Worm (Caenorhabditis elegans) whole organism, L2 larva: ENCODE measurements around the gene M01A8.1.

Source experiments
- C34F6.9 ChIP-seq: fragments of 150-350 bp; optimal IDR thresholded peaks from 2 replicates; lab custom pipeline; 2014; ENCODE audit warnings: missing biosample characterization, missing genetic modification characterization
- F13H6.1 ChIP-seq: sonication (generic microtip); optimal IDR thresholded peaks from 2 replicates; lab custom pipeline; 2016; ENCODE audit warnings: missing genetic modification characterization, missing compliant biosample characterization
- R02D3.7 ChIP-seq: fragments of 150-350 bp; optimal IDR thresholded peaks from 2 replicates; lab custom pipeline; 2014; ENCODE audit warnings: missing biosample characterization, missing genetic modification characterization
- Y55F3AM.14 ChIP-seq: fragments of 200-800 bp; sonication (Bioruptor generic); optimal IDR thresholded peaks from 2 replicates; lab custom pipeline; 2018; ENCODE audit warnings: mild to moderate bottlenecking, missing genetic modification characterization, missing compliant biosample characterization
- alr-1 ChIP-seq: fragments of 150-350 bp; optimal IDR thresholded peaks from 2 replicates; lab custom pipeline; 2014; ENCODE audit warnings: missing biosample characterization, missing genetic modification characterization
- ama-1 ChIP-seq: fragments of 150-350 bp; optimal IDR thresholded peaks from 2 replicates; lab custom pipeline; 2018; ENCODE audit warnings: inconsistent platforms
- blmp-1 ChIP-seq: sonication (generic microtip); optimal IDR thresholded peaks from 2 replicates; lab custom pipeline; 2017; ENCODE audit warnings: missing genetic modification characterization, mild to moderate bottlenecking, missing compliant biosample characterization, antibody characterized with exemption, moderate library complexity; ENCODE audit not compliant: insufficient read depth
- ceh-16 ChIP-seq: fragments of 150-350 bp; optimal IDR thresholded peaks from 2 replicates; lab custom pipeline; 2014; ENCODE audit warnings: missing biosample characterization, missing genetic modification characterization
- ceh-82 ChIP-seq: fragments of 150-350 bp; optimal IDR thresholded peaks from 2 replicates; lab custom pipeline; 2014; ENCODE audit warnings: missing biosample characterization, missing genetic modification characterization
- dmd-4 ChIP-seq: sonication (generic microtip); optimal IDR thresholded peaks from 2 replicates; lab custom pipeline; 2017; ENCODE audit warnings: missing biosample characterization, missing genetic modification characterization
- egl-27 ChIP-seq: sonication (generic microtip); optimal IDR thresholded peaks from 3 replicates; lab custom pipeline; 2017; ENCODE audit warnings: missing biosample characterization, missing genetic modification reagents, missing genetic modification characterization
- elt-1 ChIP-seq: fragments of 150-350 bp; optimal IDR thresholded peaks from 2 replicates; lab custom pipeline; 2014; ENCODE audit warnings: missing biosample characterization, missing genetic modification characterization
- elt-3 ChIP-seq: sonication (generic microtip); optimal IDR thresholded peaks from 2 replicates; lab custom pipeline; 2017; ENCODE audit warnings: missing biosample characterization, missing genetic modification characterization
- gmeb-1 ChIP-seq: fragments of 150-350 bp; optimal IDR thresholded peaks from 2 replicates; lab custom pipeline; 2014; ENCODE audit warnings: missing biosample characterization, missing genetic modification characterization
- lin-11 ChIP-seq: fragments of 150-350 bp; sonication (generic microtip); optimal IDR thresholded peaks from 2 replicates; lab custom pipeline; 2014; ENCODE audit warnings: missing biosample characterization, missing genetic modification characterization, inconsistent platforms, mixed read lengths
- lin-13 ChIP-seq: fragments of 150-350 bp; optimal IDR thresholded peaks from 2 replicates; lab custom pipeline; 2014; ENCODE audit warnings: missing biosample characterization, missing genetic modification reagents, missing genetic modification characterization
- lin-39 ChIP-seq: fragments of 150-350 bp; optimal IDR thresholded peaks from 2 replicates; lab custom pipeline; 2014; ENCODE audit warnings: missing biosample characterization, missing genetic modification reagents, missing genetic modification characterization
- lsy-2 ChIP-seq, 2 experiments: fragments of 150-350 bp in 1 of 2; sonication (generic microtip) in 1 of 2; optimal IDR thresholded peaks; 2 replicates each; lab custom pipeline; 2014 to 2017; ENCODE audit warnings: missing biosample characterization in 2 of 2, missing genetic modification characterization in 2 of 2
- mab-5 ChIP-seq: fragments of 150-350 bp; optimal IDR thresholded peaks from 2 replicates; lab custom pipeline; 2014; ENCODE audit warnings: missing biosample characterization, missing genetic modification characterization
- mbf-1 ChIP-seq: sonication (generic microtip); optimal IDR thresholded peaks from 2 replicates; lab custom pipeline; 2017; ENCODE audit warnings: missing biosample characterization, missing genetic modification characterization
- mdl-1 ChIP-seq, 2 experiments: fragments of 150-350 bp in 1 of 2; sonication (generic microtip) in 1 of 2; optimal IDR thresholded peaks; 2 replicates each; lab custom pipeline; 2017; ENCODE audit warnings: missing biosample characterization in 2 of 2, missing genetic modification characterization in 2 of 2
- nhr-11 ChIP-seq: fragments of 150-350 bp; optimal IDR thresholded peaks from 2 replicates; lab custom pipeline; 2014; ENCODE audit warnings: missing biosample characterization, missing genetic modification characterization
- nhr-21 ChIP-seq: fragments of 150-350 bp; optimal IDR thresholded peaks from 2 replicates; lab custom pipeline; 2014; ENCODE audit warnings: missing biosample characterization, missing genetic modification characterization
- nhr-23 ChIP-seq: fragments of 150-350 bp; optimal IDR thresholded peaks from 2 replicates; lab custom pipeline; 2014; ENCODE audit warnings: missing biosample characterization, missing genetic modification reagents, missing genetic modification characterization
- nhr-237 ChIP-seq: fragments of 150-350 bp; optimal IDR thresholded peaks from 2 replicates; lab custom pipeline; 2014; ENCODE audit warnings: missing biosample characterization, missing genetic modification characterization
- nhr-6 ChIP-seq: fragments of 150-350 bp; optimal IDR thresholded peaks from 2 replicates; lab custom pipeline; 2014; ENCODE audit warnings: missing biosample characterization, missing genetic modification characterization
- skn-1 ChIP-seq: sonication (generic microtip); optimal IDR thresholded peaks from 2 replicates; lab custom pipeline; 2017; ENCODE audit warnings: missing biosample characterization, missing genetic modification characterization
- sma-3 ChIP-seq: sonication (generic microtip); optimal IDR thresholded peaks from 2 replicates; lab custom pipeline; 2016; ENCODE audit warnings: missing genetic modification reagents, missing genetic modification characterization, missing compliant biosample characterization
- sma-9 ChIP-seq, 2 experiments: fragments of 150-350 bp in 1 of 2; sonication (generic microtip) in 1 of 2; optimal IDR thresholded peaks; 2 replicates each; lab custom pipeline; 2014 to 2016; ENCODE audit warnings: missing genetic modification characterization in 2 of 2, mild to moderate bottlenecking in 1 of 2, missing biosample characterization in 1 of 2, missing compliant biosample characterization in 1 of 2, missing genetic modification reagents in 1 of 2, moderate library complexity in 1 of 2
- snpc-4 ChIP-seq: fragments of 150-350 bp; optimal IDR thresholded peaks from 2 replicates; lab custom pipeline; 2014; ENCODE audit warnings: missing biosample characterization, missing genetic modification characterization
- unc-62 ChIP-seq: fragments of 150-350 bp; optimal IDR thresholded peaks from 2 replicates; lab custom pipeline; 2014; ENCODE audit warnings: missing biosample characterization, missing genetic modification reagents, missing genetic modification characterization
- zag-1 ChIP-seq: fragments of 150-350 bp; optimal IDR thresholded peaks from 2 replicates; lab custom pipeline; 2014; ENCODE audit warnings: missing biosample characterization, missing genetic modification characterization
- ztf-11 ChIP-seq: sonication (generic microtip); optimal IDR thresholded peaks from 2 replicates; lab custom pipeline; 2017; ENCODE audit warnings: missing biosample characterization, missing genetic modification characterization
- ztf-4 ChIP-seq: fragments of 150-350 bp; optimal IDR thresholded peaks from 2 replicates; lab custom pipeline; 2014; ENCODE audit warnings: missing biosample characterization, missing genetic modification characterization

Gene M01A8.1

ce11 chrIII:9228190-9228589 lies 28.9 kb upstream of the M01A8.1 start (continued):
- no peak for TF ChIP-seq snpc-4
- TF ChIP-seq dmd-4 (tag; lab: Kevin White, UChicago) = no peak
- no peak for TF ChIP-seq ama-1 (lab: Kevin White, UChicago)
- TF ChIP-seq elt-3 (tag; lab: Kevin White, UChicago) = no peak
- no peak for TF ChIP-seq sma-3 (GFP tag; lab: Kevin White, UChicago)
- TF ChIP-seq nhr-237 = no peak
- no peak for TF ChIP-seq ztf-11 (tag; lab: Kevin White, UChicago)
- TF ChIP-seq mdl-1 (tag; optimal IDR thresholded peaks at IDR 0.05; lab: Kevin White, UChicago) = no peak
- no peak for TF ChIP-seq blmp-1 (tag; lab: Kevin White, UChicago)
- TF ChIP-seq nhr-6 (tag; lab: Kevin White, UChicago) = no peak

- TF ChIP-seq dmd-4 (tag; lab: Kevin White, UChicago) (no peak), gmeb-1 (no peak), snpc-4 (no peak), nhr-6 (tag; lab: Kevin White, UChicago) (no peak), nhr-11 (tag; lab: Kevin White, UChicago) (no peak), mab-5 (tag; lab: Kevin White, UChicago) (no peak), sma-9 (GFP tag; optimal IDR thresholded peaks at IDR 0.05; lab: Kevin White, UChicago) (no peak), sma-9 (tag; optimal IDR thresholded peaks at IDR 0.05; lab: Kevin White, UChicago) (no peak), lsy-2 (tag; optimal IDR thresholded peaks at IDR 0.05; lab: Kevin White, UChicago) (no peak), ama-1 (lab: Kevin White, UChicago) (no peak), alr-1 (tag; lab: Kevin White, UChicago) (no peak), nhr-21 (tag; lab: Kevin White, UChicago) (no peak), sma-3 (GFP tag; lab: Kevin White, UChicago) (no peak), elt-1 (tag; lab: Kevin White, UChicago) (no peak), lin-13 (GFP tag; lab: Kevin White, UChicago) (no peak), ztf-4 (tag; lab: Kevin White, UChicago) (no peak), mbf-1 (tag; lab: Kevin White, UChicago) (no peak)
Observed at ce11 chrIII:9228722-9229121, 28.3 kb upstream of the M01A8.1 start, which contains the start of gene rnr-1. Gene rnr-1 (minus strand): TSS chrIII:9228798.

DNA sequence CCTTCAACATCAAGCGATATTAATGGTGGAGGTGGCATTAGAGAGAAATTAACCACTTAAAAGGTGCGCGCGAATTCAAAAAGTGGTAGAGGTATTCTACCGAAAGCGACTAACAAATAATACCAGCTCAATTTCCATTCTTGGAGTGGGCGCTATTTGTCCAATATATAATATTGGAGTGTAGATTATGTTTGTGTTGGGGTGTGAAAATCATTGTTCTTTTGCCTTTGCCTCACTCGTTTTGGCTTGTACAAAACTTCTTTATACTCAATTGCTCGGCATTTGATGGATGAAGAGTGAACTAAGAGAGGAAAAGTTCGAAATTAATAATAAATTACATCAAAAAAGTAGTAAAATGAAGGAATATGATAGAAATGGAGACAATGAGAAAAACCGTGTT lies 25.9 kb upstream of the M01A8.1 start, which contains the start of gene T23G5.3:
TSS of gene T23G5.3 (minus strand) at position 101 of the 400 bp plus-strand sequence.
- TF ChIP-seq mab-5 (tag; lab: Kevin White, UChicago) = no peak
- TF ChIP-seq nhr-6 (tag; lab: Kevin White, UChicago) = no peak
- no peak for TF ChIP-seq R02D3.7 (tag; lab: Kevin White, UChicago)
- TF ChIP-seq snpc-4 = no peak
- no peak for TF ChIP-seq ama-1 (lab: Kevin White, UChicago)
- no peak for TF ChIP-seq ztf-4 (tag; lab: Kevin White, UChicago)
- TF ChIP-seq ceh-16 (tag; lab: Kevin White, UChicago) = no peak
- no peak for TF ChIP-seq unc-62 (GFP tag; lab: Kevin White, UChicago)

DNA sequence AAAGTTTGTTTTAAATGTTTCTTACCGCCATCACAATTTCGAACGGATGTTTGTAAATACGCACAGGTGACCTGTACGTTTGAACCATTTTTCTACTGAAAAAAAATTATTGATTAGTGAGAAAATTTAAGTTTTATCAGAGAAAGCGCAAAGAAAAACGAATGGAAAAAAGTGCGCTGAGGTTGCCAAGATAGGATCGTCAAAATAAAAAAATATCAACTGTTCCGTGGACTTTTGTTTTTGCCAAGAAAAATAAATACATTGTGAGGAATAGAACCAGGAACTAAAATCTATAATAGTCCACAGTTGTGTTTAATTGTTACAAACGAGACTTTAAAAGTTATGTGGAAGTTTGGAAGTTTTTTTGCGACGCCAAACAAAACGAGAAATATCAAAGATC lies 20.8 kb upstream of the M01A8.1 start, which contains the start of gene T23G5.2:
TSS of gene T23G5.2 (minus strand) at position 101 of the 400 bp plus-strand sequence.
- TF ChIP-seq Y55F3AM.14 (GFP tag; lab: Kevin White, UChicago) = no peak
- TF ChIP-seq C34F6.9 (tag; lab: Kevin White, UChicago) = no peak
- no peak for TF ChIP-seq nhr-6 (tag; lab: Kevin White, UChicago)
- no peak for TF ChIP-seq nhr-11 (tag; lab: Kevin White, UChicago)
- TF ChIP-seq zag-1 (tag; lab: Kevin White, UChicago) = no peak
- TF ChIP-seq sma-9 (GFP tag; optimal IDR thresholded peaks at IDR 0.05; lab: Kevin White, UChicago) = no peak
- no peak for TF ChIP-seq sma-9 (tag; optimal IDR thresholded peaks at IDR 0.05; lab: Kevin White, UChicago)
- no peak for TF ChIP-seq nhr-23 (tag; lab: Kevin White, UChicago)
- no peak for TF ChIP-seq R02D3.7 (tag; lab: Kevin White, UChicago)
- TF ChIP-seq lin-11 = no peak
- TF ChIP-seq ztf-11 (tag; lab: Kevin White, UChicago) = no peak
- no peak for TF ChIP-seq ztf-4 (tag; lab: Kevin White, UChicago)
- no peak for TF ChIP-seq skn-1 (tag; lab: Kevin White, UChicago)
- TF ChIP-seq ceh-82 (tag; lab: Kevin White, UChicago) = no peak
- TF ChIP-seq egl-27 (tag; lab: Kevin White, UChicago) = no peak
- TF ChIP-seq alr-1 (tag; lab: Kevin White, UChicago) = no peak
- no peak for TF ChIP-seq lsy-2 (tag; optimal IDR thresholded peaks at IDR 0.05; lab: Kevin White, UChicago)
- no peak for TF ChIP-seq lin-39 (tag; lab: Kevin White, UChicago)
- no peak for TF ChIP-seq F13H6.1
